Worm (Caenorhabditis elegans): ENCODE results near the gene T21C9.6.

T21C9.6 gene

ce11 chrV:10536808-10537207 is 44.9 kb upstream of the T21C9.6 start (continued):
- TF ChIP-seq tbx-2 (tag; optimal IDR thresholded peaks at IDR 0.05) (peak; percentile 95), ztf-4 (tag; optimal IDR thresholded peaks at IDR 0.05) (peak; percentile 63), nhr-71 (tag; optimal IDR thresholded peaks at IDR 0.05) (peak; percentile 96), unc-86 (tag; optimal IDR thresholded peaks at IDR 0.05) (peak; percentile 89), F16B12.6 (tag; optimal IDR thresholded peaks at IDR 0.05) (peak; percentile 57), hlh-4 (tag; optimal IDR thresholded peaks at IDR 0.05) (no peak), lin-14 (GFP tag; optimal IDR thresholded peaks at IDR 0.05) (peak; percentile 99), hlh-17 (GFP tag; optimal IDR thresholded peaks at IDR 0.05; ENCODE audit: borderline replicate concordance) (no peak), C04F5.9 (tag; optimal IDR thresholded peaks at IDR 0.05) (peak; percentile 69), efl-3 (GFP tag; optimal IDR thresholded peaks at IDR 0.05) (no peak), sptf-1 (tag; optimal IDR thresholded peaks at IDR 0.05) (no peak), ztf-11 (tag; optimal IDR thresholded peaks at IDR 0.05) (peak in 1 of 2 experiments; percentile 80), nhr-84 (tag; optimal IDR thresholded peaks at IDR 0.05) (no peak), nhr-76 (tag; optimal IDR thresholded peaks at IDR 0.05) (no peak), dsc-1 (tag; optimal IDR thresholded peaks at IDR 0.05) (peak; percentile 92), fkh-8 (tag; optimal IDR thresholded peaks at IDR 0.05) (peak; percentile 91), xbp-1 (tag; optimal IDR thresholded peaks at IDR 0.05) (peak; percentile 94), mdl-1 (tag; optimal IDR thresholded peaks at IDR 0.05) (peak; percentile 34 to 94), fkh-10 (GFP tag; optimal IDR thresholded peaks at IDR 0.05) (peak; percentile 84), sox-4 (tag; optimal IDR thresholded peaks at IDR 0.05) (peak; percentile 79), ets-5 (GFP tag; IDR thresholded peaks at IDR 0.05) (no peak), unc-62 (GFP tag; optimal IDR thresholded peaks at IDR 0.05) (no peak), lir-3 (tag; optimal IDR thresholded peaks at IDR 0.05; ENCODE audit: poor library complexity) (peak; percentile 86), egl-27 (tag; optimal IDR thresholded peaks at IDR 0.05) (peak in 1 of 2 experiments; percentile 40), tlp-1 (tag; optimal IDR thresholded peaks at IDR 0.05) (no peak), nhr-20 (tag; optimal IDR thresholded peaks at IDR 0.05) (peak; percentile 95), mep-1 (tag; optimal IDR thresholded peaks at IDR 0.05) (peak; percentile 99), lsy-2 (tag; optimal IDR thresholded peaks at IDR 0.05) (peak; percentile 93 to 95), ceh-88 (GFP tag; IDR thresholded peaks at IDR 0.05) (peak; percentile 84), isw-1 (GFP tag; IDR thresholded peaks at IDR 0.05) (peak; percentile 88), ceh-90 (tag; optimal IDR thresholded peaks at IDR 0.05) (peak; percentile 47), efl-1 (optimal IDR thresholded peaks at IDR 0.05) (peak; percentile 82 to 98), efl-1 (GFP tag; optimal IDR thresholded peaks at IDR 0.05 in 1 of 2) (peak; percentile 96 to 100), nhr-47 (tag; optimal IDR thresholded peaks at IDR 0.05) (peak; percentile 96), pax-3 (tag; optimal IDR thresholded peaks at IDR 0.05) (peak; percentile 79), skn-1 (tag; optimal IDR thresholded peaks at IDR 0.05) (peak; percentile 85), snpc-4 (tag; optimal IDR thresholded peaks at IDR 0.05) (peak; percentile 88)

- TF ChIP-seq unc-98 (GFP tag; IDR thresholded peaks at IDR 0.05) (no peak), lsy-2 (tag; optimal IDR thresholded peaks at IDR 0.05) (no peak), fkh-8 (tag; optimal IDR thresholded peaks at IDR 0.05) (no peak), sptf-1 (tag; optimal IDR thresholded peaks at IDR 0.05) (no peak), nhr-11 (tag; optimal IDR thresholded peaks at IDR 0.05) (no peak), snpc-4 (tag; optimal IDR thresholded peaks at IDR 0.05) (no peak)
Observed at ce11 chrV:10539114-10539513, 42.6 kb upstream of the T21C9.6 start, which contains the start of gene F25D1.8. F25D1.8 (plus strand) TSS chrV:10539414.

ce11 chrV:10540024-10540423 is 41.7 kb upstream of the T21C9.6 start, which contains the start of gene degt-1:
degt-1 (plus strand) TSS chrV:10540324.
- no peak for TF ChIP-seq efl-1 (optimal IDR thresholded peaks at IDR 0.05)
- peak in 1 of 2 experiments; percentile 64 for TF ChIP-seq efl-1 (GFP tag; optimal IDR thresholded peaks at IDR 0.05 in 1 of 2)
- no peak for TF ChIP-seq pax-3 (tag; optimal IDR thresholded peaks at IDR 0.05)
